Fruit fly (Drosophila melanogaster): ENCODE measurements around the gene CG10958.

Gene CG10958

dm6 chrX:8131693-8132313, at the start of gene CG10958 (continued):
- peak; percentile 71 for TF ChIP-seq Sox102F (GFP tag; optimal IDR thresholded peaks at IDR 0.05)
- TF ChIP-seq nom (GFP tag; optimal IDR thresholded peaks at IDR 0.05): peak; percentile 37
- TF ChIP-seq dan (GFP tag; IDR thresholded peaks at IDR 0.05): no peak
- TF ChIP-seq CG7372 (GFP tag; IDR thresholded peaks at IDR 0.05): no peak
- TF ChIP-seq TFAM (GFP tag; optimal IDR thresholded peaks at IDR 0.05): no peak
- TF ChIP-seq CG31388 (GFP tag; optimal IDR thresholded peaks at IDR 0.05): no peak
- TF ChIP-seq CG18262 (tag; optimal IDR thresholded peaks at IDR 0.05): peak; percentile 55
- TF ChIP-seq nau (GFP tag; optimal IDR thresholded peaks at IDR 0.05): no peak
- TF ChIP-seq sima (GFP tag; optimal IDR thresholded peaks at IDR 0.05): no peak
- TF ChIP-seq CG10654 (GFP tag; optimal IDR thresholded peaks at IDR 0.05): peak; percentile 54
- TF ChIP-seq HHEX (GFP tag; optimal IDR thresholded peaks at IDR 0.05): peak; percentile 56
- peak; percentile 68 for TF ChIP-seq MESR4 (GFP tag; optimal IDR thresholded peaks at IDR 0.05)
- TF ChIP-seq abd-A (tag; optimal IDR thresholded peaks at IDR 0.05): no peak
- TF ChIP-seq Deaf1 (tag; optimal IDR thresholded peaks at IDR 0.05): no peak
- TF ChIP-seq Hsf (GFP tag; optimal IDR thresholded peaks at IDR 0.05): peak; percentile 47
- TF ChIP-seq tin (GFP tag; optimal IDR thresholded peaks at IDR 0.05): peak; percentile 64
- TF ChIP-seq Bdp1 (GFP tag; optimal IDR thresholded peaks at IDR 0.05): no peak
- TF ChIP-seq CG34224 (GFP tag; IDR thresholded peaks at IDR 0.05; ENCODE audit: partially characterized antibody): no peak
- TF ChIP-seq unc-4 (GFP tag; IDR thresholded peaks at IDR 0.05; ENCODE audit: partially characterized antibody): no peak
- no peak for TF ChIP-seq CG12744 (GFP tag; optimal IDR thresholded peaks at IDR 0.05)
- no peak for TF ChIP-seq CG17912 (GFP tag; optimal IDR thresholded peaks at IDR 0.05)
- TF ChIP-seq al (GFP tag; IDR thresholded peaks at IDR 0.05): no peak; the same call in 1 of the 2 replicates
- TF ChIP-seq CG3163 (GFP tag; optimal IDR thresholded peaks at IDR 0.05): no peak
- no peak for TF ChIP-seq CG4730 (GFP tag; IDR thresholded peaks at IDR 0.05)
- no peak for TF ChIP-seq CG3995 (GFP tag; optimal IDR thresholded peaks at IDR 0.05)
- TF ChIP-seq dm (GFP tag; optimal IDR thresholded peaks at IDR 0.05): peak; percentile 5
- peak; percentile 13 for TF ChIP-seq CG16815 (GFP tag; optimal IDR thresholded peaks at IDR 0.05)
- TF ChIP-seq CG13624 (GFP tag; optimal IDR thresholded peaks at IDR 0.05): no peak
- peak; percentile 50 for TF ChIP-seq fd3F (GFP tag; optimal IDR thresholded peaks at IDR 0.05)
- TF ChIP-seq phol (tag; optimal IDR thresholded peaks at IDR 0.05): peak; percentile 47
- peak; percentile 56 for TF ChIP-seq CG12942 (GFP tag; optimal IDR thresholded peaks at IDR 0.05)
- TF ChIP-seq sens-2 (GFP tag; IDR thresholded peaks at IDR 0.05): no peak
- TF ChIP-seq CG12659 (GFP tag; optimal IDR thresholded peaks at IDR 0.05): peak; percentile 48
- TF ChIP-seq CrebB (tag; optimal IDR thresholded peaks at IDR 0.05): no peak
- no peak for TF ChIP-seq pfk (GFP tag; optimal IDR thresholded peaks at IDR 0.05)
- TF ChIP-seq CG3407 (GFP tag; optimal IDR thresholded peaks at IDR 0.05): peak; percentile 20
- TF ChIP-seq CG9437 (GFP tag; optimal IDR thresholded peaks at IDR 0.05): peak; percentile 74
- TF ChIP-seq CG8290 (GFP tag; optimal IDR thresholded peaks at IDR 0.05): peak; percentile 28
- TF ChIP-seq CG8290 (tag; optimal IDR thresholded peaks at IDR 0.05): no peak
- no peak for TF ChIP-seq Asciz (GFP tag; optimal IDR thresholded peaks at IDR 0.05)
- no peak for TF ChIP-seq fd64A (GFP tag; optimal IDR thresholded peaks at IDR 0.05)
- TF ChIP-seq GATAe (GFP tag; conservative IDR thresholded peaks at IDR 0.05): no peak
- no peak for TF ChIP-seq Camta (GFP tag; optimal IDR thresholded peaks at IDR 0.05)
- TF ChIP-seq CG3726 (GFP tag; IDR thresholded peaks at IDR 0.05): no peak
- no peak for TF ChIP-seq pb (GFP tag; optimal IDR thresholded peaks at IDR 0.05)
- peak; percentile 60; the same call in 1 of the 3 replicates for TF ChIP-seq Dbx (GFP tag; IDR thresholded peaks at IDR 0.05)
- TF ChIP-seq Neu2 (GFP tag; optimal IDR thresholded peaks at IDR 0.05; ENCODE audit: borderline replicate concordance): no peak
- TF ChIP-seq knrl (GFP tag; IDR thresholded peaks at IDR 0.05; ENCODE audit: partially characterized antibody): no peak
- no peak for TF ChIP-seq CG12769 (tag; optimal IDR thresholded peaks at IDR 0.05)
- no peak for TF ChIP-seq Mes4 (GFP tag; optimal IDR thresholded peaks at IDR 0.05)

All from whole organism, embryonic.